Worm (Caenorhabditis elegans): ENCODE measurements around the gene msp-65.
"Not testable (repeated sequence)": the region's sequence is repeated elsewhere in the genome, so short reads cannot be mapped to it uniquely, and the experiment has no call there.

- TF ChIP-seq lin-1 (GFP tag; IDR thresholded peaks at IDR 0.05); egl-27 (tag; optimal IDR thresholded peaks at IDR 0.05); nhr-237 (tag; optimal IDR thresholded peaks at IDR 0.05); attf-4 (tag; optimal IDR thresholded peaks at IDR 0.05): not testable (repeated sequence)
Measured at ce11 chrIV:5313011-5313410, 3.3 kb upstream of the msp-65 start, which contains the start of the genes msp-59 and ZK354.2.

Measured in whole organism, L4 larva.